Worm (Caenorhabditis elegans) whole organism, L4/young adult: ENCODE measurements around the gene F53C3.4.

Experiments used
- W03F9.2 ChIP-seq: fragments of 150-350 bp; optimal IDR thresholded peaks from 2 replicates; lab custom pipeline; 2014; ENCODE audit warnings: missing biosample characterization, missing genetic modification characterization
- dao-5 ChIP-seq: sonication (generic microtip); optimal IDR thresholded peaks from 2 replicates; lab custom pipeline; 2016; ENCODE audit warnings: missing genotype, missing genetic modification characterization, moderate library complexity, missing compliant biosample characterization
- him-1 ChIP-seq: sonication (generic microtip); optimal IDR thresholded peaks from 2 replicates; lab custom pipeline; 2016; ENCODE audit warnings: missing genotype, missing genetic modification reagents, missing genetic modification characterization, missing compliant biosample characterization

ce11 chrII:3927943-3928393 lies 26.8 kb downstream of the F53C3.4 start, which contains the start of gene plpp-1.1:
- TF ChIP-seq dao-5 (tag; lab: Kevin White, UChicago) = no peak
- TF ChIP-seq him-1 = no peak
- no peak for TF ChIP-seq W03F9.2
